Fruit fly (Drosophila melanogaster) whole organism, wandering third instar larva: Measurements from ENCODE around the gene CG14974.
A peak's percentile ranks its signal among the peaks of the same experiment; 100 is the strongest.

ENCODE experiments used
- Abd-B ChIP-seq: fragments of >200 bp; optimal IDR thresholded peaks from 2 replicates; lab custom pipeline; 2017; ENCODE audit warnings: missing biosample characterization, missing genetic modification characterization
- CG32264 ChIP-seq: fragments of 200-800 bp; sonication (Bioruptor generic); optimal IDR thresholded peaks from 2 replicates; lab custom pipeline; 2016; ENCODE audit warnings: missing biosample characterization, missing genetic modification characterization
- CG9705 ChIP-seq: fragments of 200-800 bp; sonication (Bioruptor generic); optimal IDR thresholded peaks from 2 replicates; lab custom pipeline; 2018; ENCODE audit warnings: missing biosample characterization, mild to moderate bottlenecking, missing genetic modification characterization
- CrebA ChIP-seq: fragments of 200-800 bp; sonication (Bioruptor generic); optimal IDR thresholded peaks from 2 replicates; lab custom pipeline; 2016; ENCODE audit warnings: missing biosample characterization, mild to moderate bottlenecking, missing genetic modification characterization, borderline replicate concordance
- Dfd ChIP-seq: fragments of >200 bp; optimal IDR thresholded peaks from 2 replicates; lab custom pipeline; 2017; ENCODE audit warnings: missing biosample characterization, missing genetic modification characterization
- Dif ChIP-seq: fragments of 200-275, 200-300 bp; sonication (Bioruptor generic); optimal IDR thresholded peaks from 2 replicates; lab custom pipeline; 2018; ENCODE audit warnings: missing biosample characterization, missing genetic modification characterization; ENCODE audit not compliant: partially characterized antibody
- GATAd ChIP-seq: sonication (Bioruptor generic); optimal IDR thresholded peaks from 2 replicates; lab custom pipeline; 2016; ENCODE audit warnings: missing biosample characterization, missing genetic modification characterization
- HLH106 ChIP-seq: fragments of 200-800 bp; optimal IDR thresholded peaks from 3 replicates; lab custom pipeline; 2019; ENCODE audit warnings: missing biosample characterization, mild to moderate bottlenecking, missing genetic modification characterization, moderate library complexity
- Hnf4 ChIP-seq: fragments of 200-800 bp; sonication (Bioruptor generic); optimal IDR thresholded peaks from 2 replicates; lab custom pipeline; 2016; ENCODE audit warnings: missing biosample characterization, mild to moderate bottlenecking, missing genetic modification characterization
- Hr78 ChIP-seq: fragments of >200 bp; optimal IDR thresholded peaks from 2 replicates; lab custom pipeline; 2017; ENCODE audit warnings: missing biosample characterization, missing genetic modification characterization
- Hr83 ChIP-seq: fragments of 200-300 bp; sonication (Bioruptor generic); optimal IDR thresholded peaks from 2 replicates; lab custom pipeline; 2016; ENCODE audit warnings: missing biosample characterization, mild to moderate bottlenecking, missing genetic modification characterization, moderate library complexity; ENCODE audit not compliant: poor library complexity, severe bottlenecking
- Jra ChIP-seq: sonication (Bioruptor generic); optimal IDR thresholded peaks from 2 replicates; lab custom pipeline; 2016; ENCODE audit warnings: missing biosample characterization, missing genetic modification characterization
- Mio ChIP-seq: sonication (Bioruptor generic); optimal IDR thresholded peaks from 2 replicates; lab custom pipeline; 2016; ENCODE audit warnings: missing biosample characterization, missing genetic modification characterization
- Myc ChIP-seq: fragments of >200 bp; optimal IDR thresholded peaks from 2 replicates; lab custom pipeline; 2017
- N ChIP-seq: fragments of >200 bp; optimal IDR thresholded peaks from 2 replicates; lab custom pipeline; 2018; ENCODE audit warnings: missing biosample characterization, missing external identifiers, missing genetic modification characterization
- OdsH ChIP-seq: fragments of 200-800 bp; sonication (Bioruptor generic); optimal IDR thresholded peaks from 2 replicates; lab custom pipeline; 2016; ENCODE audit warnings: missing biosample characterization, mild to moderate bottlenecking, missing genetic modification characterization
- Rel ChIP-seq, 2 experiments: fragments of 200-800 bp; sonication (Bioruptor generic) in 1 of 2; optimal IDR thresholded peaks; 2 replicates in 1 of 2; 3 replicates in 1 of 2; lab custom pipeline; 2016 to 2019; ENCODE audit warnings: mild to moderate bottlenecking in 2 of 2, missing biosample characterization in 2 of 2, missing genetic modification characterization in 2 of 2, moderate library complexity in 1 of 2
- Sp1 ChIP-seq: fragments of 200-800 bp; sonication (Bioruptor generic); optimal IDR thresholded peaks from 3 replicates; lab custom pipeline; 2019; ENCODE audit warnings: missing biosample characterization, mild to moderate bottlenecking, missing genetic modification characterization, moderate library complexity
- Vsx2 ChIP-seq: fragments of 200-300, 225-300 bp; sonication (Bioruptor generic); optimal IDR thresholded peaks from 2 replicates; lab custom pipeline; 2018; ENCODE audit warnings: missing biosample characterization, missing genetic modification characterization; ENCODE audit not compliant: partially characterized antibody
- br ChIP-seq: fragments of 200-800 bp; sonication (Bioruptor generic); optimal IDR thresholded peaks from 2 replicates; lab custom pipeline; 2016; ENCODE audit warnings: missing biosample characterization, missing genetic modification characterization
- brk ChIP-seq: fragments of 200-800 bp; sonication (Bioruptor generic); optimal IDR thresholded peaks from 2 replicates; lab custom pipeline; 2016; ENCODE audit warnings: missing biosample characterization, mild to moderate bottlenecking, missing genetic modification characterization
- dl ChIP-seq, 2 experiments: fragments of 175-275, 200-275 bp in 1 of 2; fragments of 200-275 bp in 1 of 2; sonication (Bioruptor generic); optimal IDR thresholded peaks; lab custom pipeline; 2018; ENCODE audit warnings: mild to moderate bottlenecking in 2 of 2, missing biosample characterization in 2 of 2, missing genetic modification characterization in 2 of 2, moderate library complexity in 2 of 2; ENCODE audit not compliant: partially characterized antibody in 2 of 2, insufficient read depth in 1 of 2
- dmrt93B ChIP-seq: fragments of 200-800 bp; sonication (Bioruptor generic); optimal IDR thresholded peaks from 2 replicates; lab custom pipeline; 2018; ENCODE audit warnings: missing biosample characterization, mild to moderate bottlenecking, missing genetic modification characterization
- dsf ChIP-seq: sonication (Bioruptor generic); optimal IDR thresholded peaks from 2 replicates; lab custom pipeline; 2016; ENCODE audit warnings: missing biosample characterization, missing genetic modification characterization, borderline replicate concordance
- ey ChIP-seq: fragments of 200-800 bp; sonication (Bioruptor generic); optimal IDR thresholded peaks from 2 replicates; lab custom pipeline; 2016; ENCODE audit warnings: missing biosample characterization, missing genetic modification characterization
- foxo ChIP-seq, 2 experiments: fragments of 200-800 bp; sonication (Bioruptor generic); optimal IDR thresholded peaks; 2 replicates in 1 of 2; 3 replicates in 1 of 2; lab custom pipeline; 2016 to 2017; ENCODE audit warnings: missing biosample characterization in 2 of 2, missing genetic modification characterization in 2 of 2
- fru ChIP-seq: fragments of 200-800 bp; sonication (Bioruptor generic); optimal IDR thresholded peaks from 3 replicates; lab custom pipeline; 2016; ENCODE audit warnings: missing biosample characterization, mild to moderate bottlenecking, missing genetic modification characterization
- h ChIP-seq: fragments of 200-800 bp; sonication (Bioruptor generic); optimal IDR thresholded peaks from 3 replicates; lab custom pipeline; 2016; ENCODE audit warnings: missing biosample characterization, mild to moderate bottlenecking, missing genetic modification characterization
- jim ChIP-seq: fragments of 175-275, 200-325 bp; sonication (Bioruptor generic); optimal IDR thresholded peaks from 2 replicates; lab custom pipeline; 2016; ENCODE audit warnings: missing biosample characterization, mild to moderate bottlenecking, missing genetic modification characterization
- lola ChIP-seq: fragments of >200 bp; optimal IDR thresholded peaks from 2 replicates; lab custom pipeline; 2017; ENCODE audit warnings: missing biosample characterization, missing genetic modification characterization
- pan ChIP-seq: fragments of >200 bp; optimal IDR thresholded peaks from 2 replicates; lab custom pipeline; 2017
- psq ChIP-seq: fragments of 200-800 bp; sonication (Bioruptor generic); optimal IDR thresholded peaks from 3 replicates; lab custom pipeline; 2017; ENCODE audit warnings: missing biosample characterization, mild to moderate bottlenecking, missing genetic modification characterization, moderate library complexity
- sage ChIP-seq: fragments of 200-800 bp; sonication (Bioruptor generic); optimal IDR thresholded peaks from 2 replicates; lab custom pipeline; 2016; ENCODE audit warnings: missing biosample characterization, mild to moderate bottlenecking, missing genetic modification characterization
- sv ChIP-seq: fragments of 200-800 bp; sonication (Bioruptor generic); optimal IDR thresholded peaks from 3 replicates; lab custom pipeline; 2016; ENCODE audit warnings: missing biosample characterization, missing genetic modification characterization
- tai ChIP-seq: sonication (Bioruptor generic); optimal IDR thresholded peaks from 2 replicates; lab custom pipeline; 2016; ENCODE audit warnings: missing biosample characterization, missing genetic modification characterization
- usp ChIP-seq: fragments of >200 bp; optimal IDR thresholded peaks from 2 replicates; lab custom pipeline; 2017; ENCODE audit warnings: missing biosample characterization, missing genetic modification characterization
- woc ChIP-seq: sonication (Bioruptor generic); optimal IDR thresholded peaks from 2 replicates; lab custom pipeline; 2016; ENCODE audit warnings: missing biosample characterization, mild to moderate bottlenecking, missing genetic modification characterization

Gene CG14974

DNA sequence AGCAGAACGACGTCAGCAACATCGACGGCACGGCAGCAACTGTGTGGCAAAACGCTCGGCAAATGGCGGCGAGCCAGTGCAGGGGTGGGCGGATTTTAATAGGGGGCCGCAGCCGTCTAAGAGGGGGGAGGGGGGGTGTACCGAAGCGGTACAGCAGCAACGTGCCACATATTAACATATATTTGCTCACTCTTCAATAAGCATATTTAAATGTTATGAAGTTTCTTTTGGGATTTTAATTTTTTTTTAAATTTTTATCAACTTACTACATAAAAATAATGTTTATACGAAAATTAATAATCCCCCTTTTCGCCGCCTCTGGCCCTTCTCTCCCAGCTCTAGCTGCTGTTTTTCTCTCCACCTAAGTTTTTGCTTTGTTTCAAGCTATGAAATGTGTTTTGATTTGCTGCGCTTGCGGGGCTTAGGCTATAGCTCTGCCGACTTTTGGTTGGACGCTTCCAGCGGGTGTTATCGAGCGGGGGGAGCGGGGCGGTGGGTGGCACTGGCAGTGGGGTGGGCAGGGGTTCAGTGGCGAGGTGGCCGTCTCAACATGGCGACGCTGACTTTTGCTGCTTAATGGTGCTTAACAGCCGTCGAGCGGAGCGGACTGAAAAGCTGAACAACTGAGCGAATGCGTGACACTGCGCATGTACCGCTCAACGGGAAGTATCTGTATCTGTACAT, 11.8 kb upstream of the CG14974 start:
- peak in 1 of 2 experiments; percentile 15 for TF ChIP-seq foxo (GFP tag; optimal IDR thresholded peaks at IDR 0.05; lab: Kevin White, UChicago)
- TF ChIP-seq lola (GFP tag; lab: Kevin White, UChicago), result no peak
- no peak for TF ChIP-seq Jra (GFP tag; lab: Kevin White, UChicago)
- no peak for TF ChIP-seq GATAd
- no peak for TF ChIP-seq sv (GFP tag; lab: Kevin White, UChicago)
- peak; percentile 47 for TF ChIP-seq Sp1 (GFP tag; lab: Kevin White, UChicago)
- peak; percentile 2 for TF ChIP-seq psq (GFP tag; lab: Kevin White, UChicago)
- peak; percentile 8 for TF ChIP-seq Dif (GFP tag; lab: Kevin White, UChicago)
- no peak for TF ChIP-seq CG32264 (GFP tag; lab: Kevin White, UChicago)
- TF ChIP-seq OdsH (GFP tag; lab: Kevin White, UChicago), result no peak
- peak; percentile 66 for TF ChIP-seq Dfd
- no peak for TF ChIP-seq pan
- no peak for TF ChIP-seq Abd-B
- peak; percentile 9 for TF ChIP-seq dmrt93B (GFP tag; lab: Kevin White, UChicago)
- TF ChIP-seq, all 38 proteins: peak for 6

DNA sequence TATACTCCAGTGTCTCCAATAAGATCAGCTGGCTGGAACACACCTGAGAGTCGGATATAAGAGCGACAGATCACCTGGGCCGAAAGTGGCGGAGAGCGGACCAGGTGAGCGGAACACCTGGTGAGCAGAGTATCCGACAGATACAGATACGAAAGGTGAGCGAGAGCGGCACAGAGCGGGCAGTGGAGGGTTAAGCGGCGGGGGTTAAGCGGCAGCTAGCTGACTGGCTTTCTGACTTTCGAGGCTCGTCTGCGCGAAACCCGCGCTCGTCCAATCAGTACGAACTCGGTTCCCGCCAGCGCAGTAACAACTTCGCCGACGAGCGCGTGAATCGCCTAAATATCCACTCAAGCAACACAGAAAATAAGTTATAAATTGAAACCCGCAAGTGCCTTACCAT, 5.2 kb upstream of the CG14974 start, which contains the start of gene dar1:
dar1 (plus strand) TSS at position 284 of the 400 bp plus-strand sequence.
- TF ChIP-seq br (peak; percentile 58), ey (GFP tag; lab: Kevin White, UChicago) (no peak), h (peak; percentile 43), Dif (GFP tag; lab: Kevin White, UChicago) (peak; percentile 96), Dfd (no peak), foxo (GFP tag; optimal IDR thresholded peaks at IDR 0.05; lab: Kevin White, UChicago) (peak in 1 of 2 experiments; percentile 9), OdsH (GFP tag; lab: Kevin White, UChicago) (peak; percentile 15), Rel (GFP tag; optimal IDR thresholded peaks at IDR 0.05; lab: Kevin White, UChicago) (no peak), Rel (tag; optimal IDR thresholded peaks at IDR 0.05; lab: Kevin White, UChicago) (peak; percentile 4), Vsx2 (GFP tag; lab: Kevin White, UChicago) (peak; percentile 81), dl (GFP tag; optimal IDR thresholded peaks at IDR 0.05; lab: Kevin White, UChicago; ENCODE audit: insufficient read depth in 1 of 2, partially characterized antibody in 2 of 2) (peak; percentile 88 to 89), GATAd (no peak), fru (GFP tag; lab: Kevin White, UChicago) (peak; percentile 21), Hr83 (peak; percentile 80)

DNA sequence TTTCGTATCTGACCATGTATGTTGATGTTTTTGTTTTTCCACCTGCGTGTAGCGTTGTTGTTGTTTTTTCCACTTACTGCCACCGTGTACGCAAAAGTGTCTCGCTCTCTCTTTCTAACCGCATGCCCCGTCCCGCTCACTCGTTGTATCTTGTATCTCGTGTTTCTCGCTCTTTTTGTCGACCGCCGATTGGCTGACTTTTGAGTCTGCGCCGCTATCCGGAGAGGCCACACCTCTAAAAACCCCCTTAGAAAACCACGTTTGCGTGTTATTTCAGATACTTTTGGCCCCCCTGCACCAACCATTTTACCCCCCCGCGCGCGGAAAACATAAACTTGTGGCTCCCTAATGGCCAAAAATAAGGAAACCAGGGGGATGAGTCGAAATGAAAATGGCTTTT, 4.0 kb upstream of the CG14974 start:
- TF ChIP-seq Hr83 (no peak), tai (GFP tag; lab: Kevin White, UChicago) (no peak), Dfd (no peak), CrebA (GFP tag; lab: Kevin White, UChicago) (no peak), Rel (GFP tag; optimal IDR thresholded peaks at IDR 0.05; lab: Kevin White, UChicago) (no peak), Rel (tag; optimal IDR thresholded peaks at IDR 0.05; lab: Kevin White, UChicago) (peak; percentile 45), sv (GFP tag; lab: Kevin White, UChicago) (no peak)

DNA sequence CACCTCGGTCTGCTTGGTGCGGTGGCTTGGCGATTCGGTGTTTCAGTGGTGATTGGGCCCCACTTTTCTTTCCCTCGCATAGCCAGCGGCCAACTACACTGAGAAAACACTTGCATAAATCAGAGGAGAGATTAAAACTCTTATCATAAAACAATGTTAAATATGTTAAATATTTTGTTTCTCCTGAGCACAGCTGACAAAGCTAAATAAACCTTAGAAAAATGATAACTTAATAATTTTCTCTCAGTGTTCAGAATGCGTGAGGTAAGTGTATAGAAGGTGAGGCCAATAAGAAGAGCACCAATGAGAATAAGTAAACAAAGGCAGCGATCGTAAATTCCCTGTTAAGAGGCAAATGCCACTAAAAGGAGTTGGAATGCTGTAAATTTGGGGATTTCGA, 3.6 kb downstream of the CG14974 start:
- TF ChIP-seq Hr78 (no peak), Abd-B (no peak), Dif (GFP tag; lab: Kevin White, UChicago) (no peak), Jra (GFP tag; lab: Kevin White, UChicago) (peak; percentile 70), Sp1 (GFP tag; lab: Kevin White, UChicago) (peak; percentile 85), CrebA (GFP tag; lab: Kevin White, UChicago) (no peak), Hnf4 (GFP tag; lab: Kevin White, UChicago) (peak; percentile 91), foxo (GFP tag; optimal IDR thresholded peaks at IDR 0.05; lab: Kevin White, UChicago) (peak; percentile 29 to 86), psq (GFP tag; lab: Kevin White, UChicago) (peak; percentile 90), CG32264 (GFP tag; lab: Kevin White, UChicago) (peak; percentile 71), Dfd (no peak), OdsH (GFP tag; lab: Kevin White, UChicago) (peak; percentile 88), brk (GFP tag; lab: Kevin White, UChicago) (peak; percentile 87), Vsx2 (GFP tag; lab: Kevin White, UChicago) (no peak), h (peak; percentile 91), fru (GFP tag; lab: Kevin White, UChicago) (peak; percentile 91), dsf (GFP tag; lab: Kevin White, UChicago) (peak; percentile 25), usp (GFP tag; lab: Kevin White, UChicago) (no peak), N (GFP tag; lab: Kevin White, UChicago) (no peak), ey (GFP tag; lab: Kevin White, UChicago) (peak; percentile 92), CG9705 (GFP tag; lab: Kevin White, UChicago) (no peak), Hr83 (peak; percentile 8), Myc (no peak), br (peak; percentile 87), sage (GFP tag; lab: Kevin White, UChicago) (peak; percentile 60), HLH106 (tag; lab: Kevin White, UChicago) (peak; percentile 81), sv (GFP tag; lab: Kevin White, UChicago) (peak; percentile 51), tai (GFP tag; lab: Kevin White, UChicago) (peak; percentile 83), woc (GFP tag; lab: Kevin White, UChicago) (peak; percentile 81), Mio (peak; percentile 7), dl (GFP tag; optimal IDR thresholded peaks at IDR 0.05; lab: Kevin White, UChicago; ENCODE audit: insufficient read depth in 1 of 2, partially characterized antibody in 2 of 2) (no peak), GATAd (no peak), jim (GFP tag; lab: Kevin White, UChicago) (no peak), lola (GFP tag; lab: Kevin White, UChicago) (no peak)
